Worm (Caenorhabditis elegans) whole organism, L4 larva: ENCODE results near the gene dnc-3.
"Not testable (repeated sequence)": the region's sequence is repeated elsewhere in the genome, so short reads cannot be mapped to it uniquely, and the experiment has no call there.

Experiments used
- F44E2.7 ChIP-seq: fragments of 200-800 bp; sonication (Bioruptor generic); IDR thresholded peaks from 2 replicates; pipeline ENCODE4 v2.1.2; 2022; ENCODE audit warnings: missing genetic modification characterization, missing compliant biosample characterization
- T26A8.4 ChIP-seq: fragments of 200-800 bp; sonication (Bioruptor generic); IDR thresholded peaks from 2 replicates; pipeline ENCODE4 v1.3.6; 2022; ENCODE audit warnings: missing genetic modification characterization, missing compliant biosample characterization
- Y105C5A.15 ChIP-seq: fragments of 200-800 bp; sonication (Bioruptor generic); IDR thresholded peaks from 2 replicates; pipeline ENCODE4 v1.3.6; 2022; ENCODE audit warnings: missing genetic modification characterization, missing compliant biosample characterization
- Y48G9A.11 ChIP-seq: fragments of 200-800 bp; sonication (Bioruptor generic); IDR thresholded peaks from 2 replicates; pipeline ENCODE4 v1.3.6; 2022; ENCODE audit warnings: missing genetic modification reagents, missing genetic modification characterization, missing compliant biosample characterization
- Y5F2A.4 ChIP-seq: fragments of 200-800 bp; sonication (Bioruptor generic); optimal IDR thresholded peaks from 2 replicates; lab custom pipeline; 2018; ENCODE audit warnings: mild to moderate bottlenecking, missing genetic modification characterization, missing compliant biosample characterization
- Y75B8A.6 ChIP-seq: fragments of 200-800 bp; sonication (Bioruptor generic); IDR thresholded peaks from 2 replicates; pipeline ENCODE4 v1.3.6; 2022; ENCODE audit warnings: missing genetic modification reagents, missing genetic modification characterization, missing compliant biosample characterization
- ZK337.2 ChIP-seq: fragments of 200-800 bp; sonication (Bioruptor generic); IDR thresholded peaks from 2 replicates; pipeline ENCODE4 v1.3.6; 2022; ENCODE audit warnings: missing genetic modification reagents, missing genetic modification characterization, missing compliant biosample characterization
- aly-2 ChIP-seq: sonication (generic microtip); optimal IDR thresholded peaks from 2 replicates; lab custom pipeline; 2018; ENCODE audit warnings: missing biosample characterization, missing genetic modification characterization
- ceh-28 ChIP-seq: fragments of 150-350 bp; optimal IDR thresholded peaks from 2 replicates; lab custom pipeline; 2014; ENCODE audit warnings: missing biosample characterization, missing genetic modification reagents, missing genetic modification characterization
- ceh-44 ChIP-seq: fragments of 200-800 bp; sonication (Bioruptor generic); IDR thresholded peaks from 2 replicates; pipeline ENCODE4 v1.3.6; 2022; ENCODE audit warnings: missing genetic modification reagents, missing genetic modification characterization, missing compliant biosample characterization
- ceh-62 ChIP-seq: sonication (generic microtip); optimal IDR thresholded peaks from 2 replicates; lab custom pipeline; 2017; ENCODE audit warnings: missing biosample characterization, missing genetic modification characterization
- cey-2 ChIP-seq: sonication (generic microtip); optimal IDR thresholded peaks from 3 replicates; lab custom pipeline; 2017; ENCODE audit warnings: missing genetic modification characterization, mild to moderate bottlenecking, missing compliant biosample characterization, antibody characterized with exemption, borderline replicate concordance; ENCODE audit not compliant: insufficient read depth
- daf-19 ChIP-seq: fragments of 200-800 bp; sonication (Bioruptor generic); conservative IDR thresholded peaks from 2 replicates; pipeline ENCODE4 v1.3.6; 2022; ENCODE audit warnings: missing genetic modification characterization, missing compliant biosample characterization
- dve-1 ChIP-seq: sonication (generic microtip); optimal IDR thresholded peaks from 2 replicates; lab custom pipeline; 2017; ENCODE audit warnings: antibody characterized with exemption, mild to moderate bottlenecking, missing genetic modification characterization, missing compliant biosample characterization; ENCODE audit not compliant: insufficient read depth
- fos-1 ChIP-seq: fragments of 150-350 bp; optimal IDR thresholded peaks from 2 replicates; lab custom pipeline; 2014; ENCODE audit warnings: missing biosample characterization, missing genetic modification characterization
- gei-8 ChIP-seq: fragments of 200-800 bp; sonication (Bioruptor generic); optimal IDR thresholded peaks from 2 replicates; lab custom pipeline; 2018; ENCODE audit warnings: mild to moderate bottlenecking, missing genetic modification characterization, missing compliant biosample characterization
- hlh-11 ChIP-seq: fragments of 200-800 bp; sonication (Bioruptor generic); optimal IDR thresholded peaks from 2 replicates; lab custom pipeline; 2018; ENCODE audit warnings: mild to moderate bottlenecking, missing genetic modification characterization, missing compliant biosample characterization
- lim-7 ChIP-seq: fragments of 200-800 bp; sonication (Bioruptor generic); IDR thresholded peaks from 2 replicates; pipeline ENCODE4 v1.3.6; 2022; ENCODE audit warnings: missing genetic modification characterization, missing compliant biosample characterization
- lin-13 ChIP-seq: fragments of 150-350 bp; optimal IDR thresholded peaks from 2 replicates; lab custom pipeline; 2014; ENCODE audit warnings: missing biosample characterization, missing genetic modification reagents, missing genetic modification characterization
- lin-15B ChIP-seq: fragments of 150-350 bp; sonication (generic microtip); optimal IDR thresholded peaks from 3 replicates; lab custom pipeline; 2014; ENCODE audit warnings: missing biosample characterization, missing genetic modification characterization
- lin-39 ChIP-seq: fragments of 150-350 bp; optimal IDR thresholded peaks from 2 replicates; lab custom pipeline; 2014; ENCODE audit warnings: missing biosample characterization, missing genetic modification reagents, missing genetic modification characterization
- madf-9 ChIP-seq: fragments of 200-800 bp; sonication (Bioruptor generic); conservative IDR thresholded peaks from 2 replicates; pipeline ENCODE4 v1.3.6; 2022; ENCODE audit warnings: missing genetic modification reagents, missing genetic modification characterization, missing compliant biosample characterization
- mdl-1 ChIP-seq, 2 experiments: fragments of 150-350 bp in 1 of 2; sonication (generic microtip) in 1 of 2; optimal IDR thresholded peaks; 2 replicates each; lab custom pipeline; 2014 to 2017; ENCODE audit warnings: missing biosample characterization in 2 of 2, missing genetic modification characterization in 2 of 2
- mdt-29 ChIP-seq: fragments of 200-800 bp; sonication (Bioruptor generic); IDR thresholded peaks from 2 replicates; pipeline ENCODE4 v1.3.6; 2022; ENCODE audit warnings: missing genetic modification reagents, missing genetic modification characterization, missing compliant biosample characterization
- mes-2 ChIP-seq: sonication (generic microtip); optimal IDR thresholded peaks from 2 replicates; lab custom pipeline; 2016; ENCODE audit warnings: missing genotype, mild to moderate bottlenecking, missing genetic modification characterization, missing compliant biosample characterization; ENCODE audit not compliant: poor library complexity, severe bottlenecking
- mxl-2 ChIP-seq: fragments of 200-800 bp; sonication (Bioruptor generic); conservative IDR thresholded peaks from 2 replicates; pipeline ENCODE4 v1.3.6; 2022; ENCODE audit warnings: missing genetic modification reagents, missing genetic modification characterization, missing compliant biosample characterization
- mxl-3 ChIP-seq: fragments of 200-800 bp; sonication (Bioruptor generic); optimal IDR thresholded peaks from 2 replicates; lab custom pipeline; 2018; ENCODE audit warnings: mild to moderate bottlenecking, missing genetic modification characterization, missing compliant biosample characterization
- nhr-10 ChIP-seq: fragments of 150-350 bp; optimal IDR thresholded peaks from 2 replicates; lab custom pipeline; 2014; ENCODE audit warnings: missing biosample characterization, missing genetic modification characterization
- nhr-102 ChIP-seq: sonication (generic microtip); optimal IDR thresholded peaks from 2 replicates; lab custom pipeline; 2016; ENCODE audit warnings: mild to moderate bottlenecking, missing genetic modification characterization, moderate library complexity, missing compliant biosample characterization
- nhr-48 ChIP-seq: sonication (generic microtip); optimal IDR thresholded peaks from 2 replicates; lab custom pipeline; 2016; ENCODE audit warnings: mild to moderate bottlenecking, missing genetic modification characterization, missing compliant biosample characterization
- nhr-77 ChIP-seq: fragments of 150-350 bp; optimal IDR thresholded peaks from 2 replicates; lab custom pipeline; 2014; ENCODE audit warnings: missing biosample characterization, missing genetic modification characterization
- php-3 ChIP-seq: fragments of 200-800 bp; sonication (Bioruptor generic); IDR thresholded peaks from 2 replicates; pipeline ENCODE4 v1.3.6; 2022; ENCODE audit warnings: missing genetic modification reagents, missing genetic modification characterization, missing compliant biosample characterization
- snpc-1.2 ChIP-seq: fragments of 200-800 bp; sonication (Bioruptor generic); IDR thresholded peaks from 2 replicates; pipeline ENCODE4 v1.3.6; 2022; ENCODE audit warnings: missing genetic modification reagents, missing genetic modification characterization, missing compliant biosample characterization
- snpc-4 ChIP-seq: fragments of 150-350 bp; optimal IDR thresholded peaks from 2 replicates; lab custom pipeline; 2014; ENCODE audit warnings: missing biosample characterization, missing genetic modification characterization
- tra-1 ChIP-seq: fragments of 200-800 bp; sonication (Bioruptor generic); IDR thresholded peaks from 2 replicates; pipeline ENCODE4 v1.3.6; 2022; ENCODE audit warnings: missing genetic modification reagents, missing genetic modification characterization, missing compliant biosample characterization
- unc-130 ChIP-seq: sonication (generic microtip); optimal IDR thresholded peaks from 2 replicates; lab custom pipeline; 2016; ENCODE audit warnings: missing genetic modification reagents, missing genetic modification characterization, missing compliant biosample characterization
- unc-39 ChIP-seq: sonication (generic microtip); optimal IDR thresholded peaks from 2 replicates; lab custom pipeline; 2017; ENCODE audit warnings: missing biosample characterization, missing genetic modification characterization
- unc-62 ChIP-seq, 3 experiments: fragments of 150-350 bp in 1 of 3; sonication (generic microtip); optimal IDR thresholded peaks in 2 of 3; peaks in 1 of 3; 1 replicate in 1 of 3; 2 replicates in 2 of 3; lab custom pipeline; 2014 to 2017; ENCODE audit warnings: missing biosample characterization in 3 of 3, missing genetic modification characterization in 3 of 3, missing genetic modification reagents in 3 of 3, missing genotype in 1 of 3
- zfp-3 ChIP-seq: fragments of 200-800 bp; sonication (Bioruptor generic); conservative IDR thresholded peaks from 2 replicates; pipeline ENCODE4 v1.3.6; 2022; ENCODE audit warnings: missing genetic modification reagents, missing genetic modification characterization, missing compliant biosample characterization
- zip-11 ChIP-seq: fragments of 200-800 bp; sonication (Bioruptor generic); IDR thresholded peaks from 2 replicates; pipeline ENCODE4 v1.3.6; 2022; ENCODE audit warnings: missing genetic modification characterization, missing compliant biosample characterization
- ztf-11 ChIP-seq: fragments of 150-350 bp; optimal IDR thresholded peaks from 2 replicates; lab custom pipeline; 2014; ENCODE audit warnings: missing biosample characterization, missing genetic modification characterization
- ztf-7 ChIP-seq: fragments of 150-350 bp; optimal IDR thresholded peaks from 2 replicates; lab custom pipeline; 2014; ENCODE audit warnings: missing biosample characterization, missing genetic modification characterization

The dnc-3 gene

DNA sequence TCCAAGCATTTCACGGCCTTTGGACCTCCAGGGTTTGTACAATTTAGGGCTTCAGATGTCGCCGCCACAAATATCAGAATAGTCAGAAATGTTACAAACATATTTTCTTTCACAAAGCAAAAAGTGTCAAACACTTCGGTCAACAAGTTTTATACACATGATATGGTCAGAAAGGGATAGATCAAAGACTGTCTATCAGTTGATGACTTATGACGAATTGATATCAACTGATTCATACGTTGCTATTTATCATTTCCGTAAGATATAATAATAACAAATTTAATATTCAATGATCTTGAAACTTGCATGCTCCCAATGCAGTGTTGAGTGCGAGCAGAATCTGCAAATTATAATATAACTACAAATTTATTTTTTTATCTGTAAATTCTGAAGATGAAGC, 7.1 kb downstream of the dnc-3 start, which contains the start of gene W10G11.1:
Gene W10G11.1 (minus strand): TSS at position 101 of the 400 bp plus-strand sequence.
- TF ChIP-seq cey-2, result no peak
- TF ChIP-seq Y75B8A.6, result no peak
- TF ChIP-seq lin-13 (GFP tag; lab: Kevin White, UChicago), result no peak
- TF ChIP-seq ztf-11, result no peak
- TF ChIP-seq gei-8 (GFP tag; lab: Kevin White, UChicago), result no peak
- no peak for TF ChIP-seq dve-1 (tag; lab: Kevin White, UChicago)
- no peak for TF ChIP-seq aly-2 (tag; lab: Kevin White, UChicago)
- no peak for TF ChIP-seq mdl-1 (tag; optimal IDR thresholded peaks at IDR 0.05; lab: Kevin White, UChicago)
- no peak for TF ChIP-seq nhr-102 (tag; lab: Kevin White, UChicago)
- no peak for TF ChIP-seq lim-7 (GFP tag; lab: Robert Waterston, UW)
- no peak for TF ChIP-seq zip-11 (GFP tag; lab: Robert Waterston, UW)

DNA sequence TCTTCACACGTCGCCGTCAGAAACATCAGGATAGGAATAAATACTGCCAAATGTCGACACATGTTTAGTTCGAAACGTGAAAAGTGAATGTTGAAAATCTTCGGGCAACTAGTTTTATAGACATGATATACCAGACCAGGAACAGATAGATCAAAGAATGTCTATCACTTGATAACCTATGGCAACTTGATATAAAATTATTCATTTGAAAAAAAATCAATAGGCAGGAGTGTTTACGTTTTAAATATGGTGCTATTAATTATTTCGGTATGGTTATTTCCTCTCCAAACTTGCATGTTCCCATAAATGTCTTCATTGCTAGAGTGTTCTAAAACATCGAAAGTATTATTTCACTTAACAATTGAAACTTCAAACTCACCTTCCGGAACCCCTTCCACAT, 8.0 kb downstream of the dnc-3 start, which contains the start of gene W10G11.2:
Gene W10G11.2 (minus strand): TSS at position 101 of the 400 bp plus-strand sequence.
- TF ChIP-seq F44E2.7, result no peak
- no peak for TF ChIP-seq zfp-3 (GFP tag; lab: Robert Waterston, UW)
- TF ChIP-seq lin-15B (tag; lab: Kevin White, UChicago), result no peak
- TF ChIP-seq aly-2 (tag; lab: Kevin White, UChicago), result no peak
- no peak for TF ChIP-seq hlh-11
- TF ChIP-seq snpc-4 (tag; lab: Kevin White, UChicago), result no peak
- no peak for TF ChIP-seq ceh-28 (tag; lab: Kevin White, UChicago)
- no peak for TF ChIP-seq mxl-2 (GFP tag; lab: Robert Waterston, UW)
- no peak for TF ChIP-seq lin-39 (tag; lab: Kevin White, UChicago)
- no peak for TF ChIP-seq ZK337.2 (GFP tag; lab: Robert Waterston, UW)
- no peak for TF ChIP-seq unc-39 (tag; lab: Kevin White, UChicago)
- TF ChIP-seq unc-130 (GFP tag; lab: Kevin White, UChicago), result no peak
- no peak for TF ChIP-seq fos-1
- TF ChIP-seq snpc-1.2 (GFP tag; lab: Robert Waterston, UW), result no peak
- TF ChIP-seq mes-2 (tag; lab: Kevin White, UChicago), result no peak
- no peak for TF ChIP-seq ceh-62 (tag; lab: Kevin White, UChicago)
- TF ChIP-seq madf-9 (GFP tag; lab: Robert Waterston, UW), result no peak
- TF ChIP-seq nhr-10 (tag; lab: Kevin White, UChicago), result no peak

DNA sequence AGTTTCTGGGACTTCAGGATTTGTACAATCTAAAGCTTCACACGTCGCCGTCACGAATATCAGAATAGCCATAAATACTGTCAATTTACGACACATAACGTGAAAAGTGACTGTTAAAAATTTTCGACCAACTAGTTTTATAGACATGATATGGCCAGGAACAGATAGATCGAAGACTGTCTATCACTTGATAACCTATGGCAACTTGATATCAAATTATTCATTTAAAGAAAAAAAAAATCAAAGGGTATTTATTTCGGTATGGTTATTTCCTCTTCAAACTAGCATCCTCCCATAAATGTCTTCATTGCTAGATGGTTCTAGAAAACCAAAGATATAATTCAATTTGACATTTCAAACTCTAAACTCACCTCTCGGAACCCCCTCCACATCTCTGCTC, 8.9 kb downstream of the dnc-3 start, which contains the start of gene W10G11.3:
Gene W10G11.3 (minus strand): TSS at position 101 of the 400 bp plus-strand sequence.
- TF ChIP-seq ztf-7 (tag; lab: Kevin White, UChicago) (no peak), daf-19 (GFP tag; lab: Robert Waterston, UW) (no peak), nhr-102 (tag; lab: Kevin White, UChicago) (no peak)

ce11 chrII:3567066-3567465, 13.5 kb downstream of the dnc-3 start:
- TF ChIP-seq unc-62 (GFP tag; optimal IDR thresholded peaks at IDR 0.05 in 1 of 2; lab: Kevin White, UChicago), result peak in 1 of 2 experiments; percentile 91
- no peak for TF ChIP-seq unc-62 (tag; optimal IDR thresholded peaks at IDR 0.05; lab: Kevin White, UChicago)
- TF ChIP-seq mes-2 (tag; lab: Kevin White, UChicago), result no peak
- TF ChIP-seq, all 104 proteins: peak for 1

DNA sequence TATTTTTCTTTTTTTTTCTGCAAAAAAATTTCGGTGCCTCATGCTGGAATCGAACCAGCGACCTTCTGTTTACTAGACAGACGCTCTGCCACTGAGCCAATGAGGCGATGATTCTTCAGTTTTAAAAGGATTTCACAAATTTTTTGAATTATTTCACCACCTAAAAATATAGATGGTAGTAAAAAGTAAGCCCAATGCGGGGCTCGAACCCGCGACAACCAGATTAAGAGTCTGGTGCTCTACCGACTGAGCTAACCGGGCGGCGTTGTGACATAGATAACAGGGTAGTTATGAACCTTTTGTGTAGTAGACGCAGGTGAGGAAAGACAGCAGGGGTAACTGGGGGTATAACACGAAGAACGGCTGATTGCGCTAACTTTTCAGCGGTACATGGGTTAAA, 14.1 kb downstream of the dnc-3 start:
- peak; percentile 77 for TF ChIP-seq zfp-3 (GFP tag; lab: Robert Waterston, UW)
- 0 out of 2 replicates have a peak, but pooled peaks have one; percentile 29 for TF ChIP-seq php-3 (GFP tag; lab: Robert Waterston, UW)
- peak; percentile 77 for TF ChIP-seq mdt-29
- TF ChIP-seq F44E2.7, result 0 out of 2 replicates have a peak, but pooled peaks have one; percentile 69
- peak; percentile 57 for TF ChIP-seq unc-130 (GFP tag; lab: Kevin White, UChicago)
- TF ChIP-seq mxl-3 (GFP tag; lab: Kevin White, UChicago), result peak; percentile 16
- TF ChIP-seq T26A8.4 (GFP tag; lab: Robert Waterston, UW), result peak; percentile 67
- peak; percentile 82 for TF ChIP-seq Y105C5A.15
- TF ChIP-seq nhr-48, result peak; percentile 55
- TF ChIP-seq tra-1 (GFP tag; lab: Robert Waterston, UW), result peak; percentile 54; the same call in 1 of the 2 replicates
- peak in 1 of 2 experiments; percentile 66 for TF ChIP-seq unc-62 (GFP tag; optimal IDR thresholded peaks at IDR 0.05 in 1 of 2; lab: Kevin White, UChicago)
- not testable (repeated sequence) for TF ChIP-seq unc-62 (tag; optimal IDR thresholded peaks at IDR 0.05; lab: Kevin White, UChicago)
- peak; percentile 55; the same call in 1 of the 2 replicates for TF ChIP-seq ceh-44 (GFP tag; lab: Robert Waterston, UW)
- peak; percentile 4 for TF ChIP-seq nhr-77 (tag; lab: Kevin White, UChicago)
- TF ChIP-seq Y48G9A.11 (GFP tag; lab: Robert Waterston, UW), result peak; percentile 67; the same call in 1 of the 2 replicates
- TF ChIP-seq Y5F2A.4 (GFP tag; lab: Kevin White, UChicago), result peak; percentile 52
